Fruit fly (Drosophila melanogaster) whole organism, embryonic: ENCODE measurements around the gene Ldsdh1.

Experiments
- Aef1 ChIP-seq: fragments of 200-800 bp; sonication (Bioruptor generic); IDR thresholded peaks from 3 replicates; pipeline ENCODE4 v1.3.6; 2022; ENCODE audit warnings: missing biosample characterization, missing genetic modification characterization
- Asciz ChIP-seq: fragments of 200-800 bp; sonication (Bioruptor generic); optimal IDR thresholded peaks from 2 replicates; lab custom pipeline; 2017; ENCODE audit warnings: missing biosample characterization, mild to moderate bottlenecking, missing genetic modification characterization, missing genetic modification reagents
- Atf6 ChIP-seq: fragments of 200-800 bp; sonication (Bioruptor generic); IDR thresholded peaks from 2 replicates; pipeline ENCODE4 v1.3.6; 2022; ENCODE audit warnings: missing biosample characterization, missing genetic modification characterization
- BEAF-32 ChIP-seq: fragments of 200-800 bp; sonication (Bioruptor generic); optimal IDR thresholded peaks from 3 replicates; lab custom pipeline; 2017; ENCODE audit warnings: missing biosample characterization, missing genetic modification characterization, mild to moderate bottlenecking, moderate library complexity, missing genetic modification reagents
- CG10147 ChIP-seq: fragments of 200-800 bp; sonication (Bioruptor generic); optimal IDR thresholded peaks from 2 replicates; lab custom pipeline; 2019; ENCODE audit warnings: missing biosample characterization, mild to moderate bottlenecking, missing genetic modification characterization, moderate library complexity
- CG10462 ChIP-seq: fragments of 200-800 bp; sonication (Bioruptor generic); optimal IDR thresholded peaks from 2 replicates; lab custom pipeline; 2016; ENCODE audit warnings: missing biosample characterization, missing genetic modification characterization
- CG12942 ChIP-seq: fragments of 200-800 bp; sonication (Bioruptor generic); optimal IDR thresholded peaks from 3 replicates; lab custom pipeline; 2016; ENCODE audit warnings: missing biosample characterization, missing genetic modification characterization
- CG13287 ChIP-seq: fragments of 200-800 bp; sonication (Bioruptor generic); IDR thresholded peaks from 2 replicates; pipeline ENCODE4 v1.3.6; 2022; ENCODE audit warnings: missing biosample characterization, missing genetic modification characterization; ENCODE audit not compliant: partially characterized antibody
- CG15479 ChIP-seq: fragments of 200-800 bp; sonication (Bioruptor generic); optimal IDR thresholded peaks from 3 replicates; lab custom pipeline; 2019; ENCODE audit warnings: missing biosample characterization, mild to moderate bottlenecking, missing genetic modification characterization, moderate library complexity
- CG16815 ChIP-seq: fragments of 200-800 bp; sonication (Bioruptor generic); optimal IDR thresholded peaks from 3 replicates; lab custom pipeline; 2017; ENCODE audit warnings: missing biosample characterization, mild to moderate bottlenecking, missing genetic modification characterization
- CG17802 ChIP-seq: fragments of 200-800 bp; sonication (Bioruptor generic); optimal IDR thresholded peaks from 2 replicates; lab custom pipeline; 2018; ENCODE audit warnings: missing biosample characterization, mild to moderate bottlenecking, missing genetic modification characterization, moderate library complexity
- CG1832 ChIP-seq: fragments of 200-800 bp; sonication (Bioruptor generic); optimal IDR thresholded peaks from 2 replicates; lab custom pipeline; 2017; ENCODE audit warnings: missing biosample characterization, mild to moderate bottlenecking, missing genetic modification characterization, inconsistent platforms
- CG18619 ChIP-seq: fragments of 200-800 bp; sonication (Bioruptor generic); optimal IDR thresholded peaks from 3 replicates; lab custom pipeline; 2017; ENCODE audit warnings: missing biosample characterization, mild to moderate bottlenecking, missing genetic modification characterization
- CG32532 ChIP-seq: fragments of 200-800 bp; sonication (Bioruptor generic); IDR thresholded peaks from 2 replicates; pipeline ENCODE4 v1.3.6; 2022; ENCODE audit warnings: missing biosample characterization, missing genetic modification characterization
- CG33557 ChIP-seq: fragments of 200-800 bp; sonication (Bioruptor generic); optimal IDR thresholded peaks from 2 replicates; lab custom pipeline; 2019; ENCODE audit warnings: missing biosample characterization, mild to moderate bottlenecking, missing genetic modification characterization, moderate library complexity
- CG3407 ChIP-seq: fragments of 200-800 bp; sonication (Bioruptor generic); optimal IDR thresholded peaks from 2 replicates; lab custom pipeline; 2018; ENCODE audit warnings: missing biosample characterization, mild to moderate bottlenecking, missing genetic modification characterization
- CG3995 ChIP-seq: fragments of 200-800 bp; sonication (Bioruptor generic); optimal IDR thresholded peaks from 3 replicates; lab custom pipeline; 2016; ENCODE audit warnings: missing biosample characterization, missing genetic modification characterization
- CG4707 ChIP-seq: fragments of 200-800 bp; sonication (Bioruptor generic); optimal IDR thresholded peaks from 2 replicates; lab custom pipeline; 2018; ENCODE audit warnings: missing biosample characterization, mild to moderate bottlenecking, missing genetic modification characterization, moderate library complexity
- CG6791 ChIP-seq: fragments of 200-800 bp; sonication (Bioruptor generic); IDR thresholded peaks from 3 replicates; pipeline ENCODE4 v1.3.6; 2022; ENCODE audit warnings: missing biosample characterization, missing genetic modification characterization; ENCODE audit not compliant: partially characterized antibody
- CG7271 ChIP-seq: fragments of 200-800 bp; sonication (Bioruptor generic); optimal IDR thresholded peaks from 2 replicates; lab custom pipeline; 2018; ENCODE audit warnings: missing biosample characterization, mild to moderate bottlenecking, missing genetic modification characterization, moderate library complexity
- CG9215 ChIP-seq: fragments of 200-800 bp; sonication (Bioruptor generic); IDR thresholded peaks from 2 replicates; pipeline ENCODE4 v1.3.6; 2022; ENCODE audit warnings: missing biosample characterization, missing genetic modification characterization
- CG9797 ChIP-seq: fragments of 200-800 bp; sonication (Bioruptor generic); optimal IDR thresholded peaks from 3 replicates; lab custom pipeline; 2018; ENCODE audit warnings: missing biosample characterization, mild to moderate bottlenecking, missing genetic modification characterization
- Dll ChIP-seq: fragments of 200-800 bp; sonication (Bioruptor generic); IDR thresholded peaks from 4 replicates; pipeline ENCODE4 v1.3.6; 2022; ENCODE audit warnings: missing biosample characterization, missing genetic modification characterization; ENCODE audit not compliant: partially characterized antibody
- E2f2 ChIP-seq: fragments of 200-800 bp; sonication (Bioruptor generic); IDR thresholded peaks from 2 replicates; pipeline ENCODE4 v1.3.6; 2022; ENCODE audit warnings: missing biosample characterization, missing genetic modification characterization
- ERR ChIP-seq: fragments of 200-800 bp; sonication (Bioruptor generic); optimal IDR thresholded peaks from 2 replicates; lab custom pipeline; 2016; ENCODE audit warnings: missing biosample characterization, missing genetic modification characterization
- Elba2 ChIP-seq: fragments of 200-800 bp; sonication (Bioruptor generic); optimal IDR thresholded peaks from 3 replicates; lab custom pipeline; 2016; ENCODE audit warnings: missing biosample characterization, missing genetic modification characterization
- Fer1 ChIP-seq: fragments of 200-800 bp; sonication (Bioruptor generic); optimal IDR thresholded peaks from 2 replicates; lab custom pipeline; 2017; ENCODE audit warnings: missing biosample characterization, mild to moderate bottlenecking, missing genetic modification characterization
- HHEX ChIP-seq: fragments of 200-800 bp; sonication (Bioruptor generic); optimal IDR thresholded peaks from 3 replicates; lab custom pipeline; 2017; ENCODE audit warnings: missing biosample characterization, mild to moderate bottlenecking, missing genetic modification characterization, missing genetic modification reagents
- Hand ChIP-seq: fragments of 200-800 bp; sonication (Bioruptor generic); optimal IDR thresholded peaks from 2 replicates; lab custom pipeline; 2017; ENCODE audit warnings: mild to moderate bottlenecking, missing biosample characterization, missing genetic modification reagents, missing genetic modification characterization
- Hey ChIP-seq: fragments of 200-800 bp; sonication (Bioruptor generic); optimal IDR thresholded peaks from 3 replicates; lab custom pipeline; 2018; ENCODE audit warnings: missing biosample characterization, mild to moderate bottlenecking, missing genetic modification characterization
- Max ChIP-seq: fragments of 200-800 bp; sonication (Bioruptor generic); optimal IDR thresholded peaks from 2 replicates; lab custom pipeline; 2016; ENCODE audit warnings: missing biosample characterization, mild to moderate bottlenecking, missing genetic modification characterization
- Mes4 ChIP-seq: fragments of 200-800 bp; sonication (Bioruptor generic); optimal IDR thresholded peaks from 2 replicates; lab custom pipeline; 2016; ENCODE audit warnings: missing biosample characterization, missing genetic modification characterization
- Nf-YA ChIP-seq: fragments of 200-800 bp; sonication (Bioruptor generic); IDR thresholded peaks from 2 replicates; pipeline ENCODE4 v1.3.6; 2022; ENCODE audit warnings: missing biosample characterization, missing genetic modification characterization
- Opbp ChIP-seq: fragments of 200-800 bp; sonication (Bioruptor generic); IDR thresholded peaks from 3 replicates; pipeline ENCODE4 v1.3.6; 2022; ENCODE audit warnings: missing biosample characterization, missing genetic modification characterization; ENCODE audit not compliant: partially characterized antibody
- Sox100B ChIP-seq: fragments of 200-800 bp; sonication (Bioruptor generic); optimal IDR thresholded peaks from 3 replicates; lab custom pipeline; 2018; ENCODE audit warnings: missing biosample characterization, mild to moderate bottlenecking, missing genetic modification characterization
- Sry-δ ChIP-seq: fragments of 200-800 bp; sonication (Bioruptor generic); optimal IDR thresholded peaks from 2 replicates; lab custom pipeline; 2016; ENCODE audit warnings: missing biosample characterization, missing genetic modification characterization
- cato ChIP-seq: fragments of 200-800 bp; sonication (Bioruptor generic); optimal IDR thresholded peaks from 2 replicates; lab custom pipeline; 2016; ENCODE audit warnings: missing biosample characterization, missing genetic modification characterization, borderline replicate concordance
- cg ChIP-seq: fragments of 200-800 bp; sonication (Bioruptor generic); optimal IDR thresholded peaks from 3 replicates; lab custom pipeline; 2019; ENCODE audit warnings: missing biosample characterization, mild to moderate bottlenecking, missing genetic modification characterization, moderate library complexity
- chm ChIP-seq: fragments of 200-800 bp; sonication (Bioruptor generic); IDR thresholded peaks from 2 replicates; pipeline ENCODE4 v1.3.6; 2022; ENCODE audit warnings: missing biosample characterization, missing genetic modification characterization
- dan ChIP-seq: fragments of 200-800 bp; sonication (Bioruptor generic); IDR thresholded peaks from 2 replicates; pipeline ENCODE4 v1.3.6; 2022; ENCODE audit warnings: missing biosample characterization, missing genetic modification characterization
- dimm ChIP-seq: fragments of 200-800 bp; sonication (Bioruptor generic); IDR thresholded peaks from 2 replicates; pipeline ENCODE4 v1.3.6; 2022; ENCODE audit warnings: missing biosample characterization, missing genetic modification characterization
- gcm ChIP-seq: fragments of 200-800 bp; sonication (Bioruptor generic); optimal IDR thresholded peaks from 2 replicates; lab custom pipeline; 2019; ENCODE audit warnings: missing biosample characterization, mild to moderate bottlenecking, missing genetic modification characterization, moderate library complexity
- grau ChIP-seq: fragments of 200-800 bp; optimal IDR thresholded peaks from 3 replicates; lab custom pipeline; 2019; ENCODE audit warnings: missing biosample characterization, mild to moderate bottlenecking, missing genetic modification characterization, moderate library complexity
- insv ChIP-seq, 2 experiments: fragments of 200-800 bp; sonication (Bioruptor generic); optimal IDR thresholded peaks; 3 replicates each; lab custom pipeline; 2016 to 2018; ENCODE audit warnings: missing biosample characterization in 2 of 2, missing genetic modification characterization in 2 of 2
- mam ChIP-seq: fragments of 200-800 bp; sonication (Bioruptor generic); optimal IDR thresholded peaks from 3 replicates; lab custom pipeline; 2016; ENCODE audit warnings: missing biosample characterization, missing genetic modification characterization
- p53 ChIP-seq: fragments of 200-800 bp; sonication (Bioruptor generic); optimal IDR thresholded peaks from 2 replicates; lab custom pipeline; 2016; ENCODE audit warnings: missing biosample characterization, missing genetic modification characterization
- pb ChIP-seq: fragments of 200-800 bp; sonication (Bioruptor generic); optimal IDR thresholded peaks from 3 replicates; lab custom pipeline; 2016; ENCODE audit warnings: missing biosample characterization, missing genetic modification characterization
- pzg ChIP-seq: fragments of 200-800 bp; sonication (Bioruptor generic); optimal IDR thresholded peaks from 3 replicates; lab custom pipeline; 2018; ENCODE audit warnings: missing biosample characterization, mild to moderate bottlenecking, missing genetic modification characterization, moderate library complexity
- sd ChIP-seq: fragments of 200-800 bp; sonication (Bioruptor generic); optimal IDR thresholded peaks from 3 replicates; lab custom pipeline; 2018; ENCODE audit warnings: missing biosample characterization, mild to moderate bottlenecking, missing genetic modification characterization, moderate library complexity
- unc-4 ChIP-seq: fragments of 200-800 bp; sonication (Bioruptor generic); IDR thresholded peaks from 2 replicates; pipeline ENCODE4 v1.3.6; 2022; ENCODE audit warnings: missing biosample characterization, missing genetic modification characterization; ENCODE audit not compliant: partially characterized antibody
- vfl ChIP-seq: fragments of 200-800 bp; sonication (Bioruptor generic); optimal IDR thresholded peaks from 2 replicates; lab custom pipeline; 2016; ENCODE audit warnings: missing biosample characterization, missing genetic modification characterization

The Ldsdh1 gene

DNA sequence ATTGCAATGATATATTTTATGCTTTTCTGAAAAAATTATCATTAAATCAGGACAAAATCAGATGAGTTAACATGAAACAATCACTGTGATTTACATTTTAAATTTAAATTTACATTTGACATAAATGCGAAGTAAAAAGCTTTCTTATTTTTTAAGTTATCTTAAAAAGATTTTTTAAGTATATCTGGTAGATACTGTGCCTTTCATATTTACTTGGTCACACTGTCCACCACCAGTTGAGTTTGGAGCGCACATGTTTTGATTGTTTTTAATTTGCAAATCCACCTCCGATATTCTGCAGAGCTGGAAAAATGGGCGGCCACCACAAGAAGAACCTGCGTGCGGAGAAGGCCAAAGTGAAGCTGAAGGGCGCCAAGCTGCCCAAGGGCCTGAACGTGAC lies 35.4 kb upstream of the Ldsdh1 start, which contains the start of gene CG1575 (continued):
- TF ChIP-seq cg (GFP tag; lab: Kevin White, UChicago) = no peak
- no peak for TF ChIP-seq CG3407 (GFP tag; lab: Kevin White, UChicago)
- TF ChIP-seq CG33557 (GFP tag; lab: Kevin White, UChicago) = no peak
- no peak for TF ChIP-seq Sox100B
- no peak for TF ChIP-seq BEAF-32
- no peak for TF ChIP-seq Asciz (GFP tag; lab: Kevin White, UChicago)
- no peak for TF ChIP-seq Aef1 (GFP tag; lab: Robert Waterston, UW)
- TF ChIP-seq vfl (GFP tag; lab: Kevin White, UChicago) = no peak
- no peak for TF ChIP-seq Mes4 (GFP tag; lab: Kevin White, UChicago)
- TF ChIP-seq grau (tag; lab: Kevin White, UChicago) = no peak
- TF ChIP-seq CG10147 (GFP tag; lab: Kevin White, UChicago) = no peak
- peak; percentile 28 for TF ChIP-seq pzg (GFP tag; lab: Kevin White, UChicago)
- TF ChIP-seq p53 = no peak
- TF ChIP-seq CG15479 (GFP tag; lab: Kevin White, UChicago) = no peak
- TF ChIP-seq dan = no peak
- TF ChIP-seq chm = no peak
- TF ChIP-seq insv (GFP tag; optimal IDR thresholded peaks at IDR 0.05; lab: Kevin White, UChicago) = no peak
- no peak for TF ChIP-seq Hey (tag; lab: Kevin White, UChicago)
- TF ChIP-seq CG13287 (GFP tag; lab: Robert Waterston, UW) = peak; percentile 53
- TF ChIP-seq mam (GFP tag; lab: Kevin White, UChicago) = no peak
- no peak for TF ChIP-seq CG12942
- TF ChIP-seq CG17802 (tag; lab: Kevin White, UChicago) = no peak
- no peak for TF ChIP-seq ERR
- no peak for TF ChIP-seq cato
- TF ChIP-seq CG9797 = peak; percentile 35
- TF ChIP-seq CG18619 (GFP tag; lab: Kevin White, UChicago) = no peak
- no peak for TF ChIP-seq CG16815 (GFP tag; lab: Kevin White, UChicago)
- TF ChIP-seq CG9215 = no peak
- no peak for TF ChIP-seq Hand (GFP tag; lab: Kevin White, UChicago)
- peak; percentile 86 for TF ChIP-seq CG3995 (GFP tag; lab: Kevin White, UChicago)
- TF ChIP-seq CG1832 = no peak
- no peak for TF ChIP-seq CG32532 (GFP tag; lab: Robert Waterston, UW)
- TF ChIP-seq pb (GFP tag; lab: Kevin White, UChicago) = no peak
- TF ChIP-seq CG10462 (GFP tag; lab: Kevin White, UChicago) = no peak
- no peak for TF ChIP-seq Fer1 (GFP tag; lab: Kevin White, UChicago)
- TF ChIP-seq gcm (GFP tag; lab: Kevin White, UChicago) = no peak
- TF ChIP-seq Atf6 (GFP tag; lab: Robert Waterston, UW) = no peak
- TF ChIP-seq, all 482 proteins: peak for 18

DNA sequence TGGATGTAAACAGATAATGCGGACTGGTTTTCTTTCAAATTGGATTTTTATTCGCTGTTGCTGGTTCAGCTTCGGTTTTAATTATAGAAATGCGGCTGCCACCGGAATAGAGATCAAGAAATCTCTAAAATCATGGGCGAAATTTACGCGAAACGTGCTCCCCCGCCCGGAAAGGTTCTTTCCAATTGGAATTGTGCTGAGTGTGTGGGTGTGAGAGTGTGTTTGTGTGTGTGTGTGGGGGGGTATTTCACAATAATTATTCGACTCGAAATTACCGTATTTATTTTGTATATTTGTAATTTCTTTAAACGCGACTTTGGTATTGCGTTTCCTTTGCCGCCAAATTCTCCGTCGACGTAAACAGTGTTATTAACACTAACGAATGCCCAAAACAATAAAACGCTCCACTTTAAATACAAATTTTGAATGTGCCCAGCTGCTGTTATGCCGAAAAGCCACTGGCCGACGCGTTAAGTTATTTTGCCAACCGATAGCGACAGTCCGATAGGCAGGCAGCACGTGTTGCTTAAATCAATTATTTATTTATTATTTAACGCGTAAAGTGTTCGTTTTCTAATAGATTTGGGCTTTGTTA lies 34.4 kb upstream of the Ldsdh1 start, which contains the start of gene Gclc:
TSS of gene Gclc (minus strand) at position 431 of the 595 bp plus-strand sequence.
- peak; percentile 55 for TF ChIP-seq Elba2 (GFP tag; lab: Kevin White, UChicago)
- peak; percentile 23; the same call in 1 of the 3 replicates for TF ChIP-seq Opbp (GFP tag; lab: Robert Waterston, UW)
- peak; percentile 7 for TF ChIP-seq sd (tag; lab: Kevin White, UChicago)
- peak; percentile 12 for TF ChIP-seq HHEX (GFP tag; lab: Kevin White, UChicago)
- TF ChIP-seq Nf-YA = no peak
- TF ChIP-seq Sry-δ (GFP tag; lab: Kevin White, UChicago) = peak; percentile 28
- TF ChIP-seq pzg (GFP tag; lab: Kevin White, UChicago) = peak; percentile 59
- TF ChIP-seq Max (GFP tag; lab: Kevin White, UChicago) = peak; percentile 23
- peak; percentile 24 for TF ChIP-seq CG3995 (GFP tag; lab: Kevin White, UChicago)
- TF ChIP-seq E2f2 (GFP tag; lab: Robert Waterston, UW) = peak; percentile 50
- no peak for TF ChIP-seq CG7271 (tag; lab: Kevin White, UChicago)
- no peak for TF ChIP-seq CG4707 (GFP tag; lab: Kevin White, UChicago)
- peak; percentile 53; the same call in 2 of the 3 replicates for TF ChIP-seq CG6791
- peak; percentile 52; the same call in 1 of the 2 replicates for TF ChIP-seq unc-4
- peak; percentile 50; the same call in 1 of the 4 replicates for TF ChIP-seq Dll (GFP tag; lab: Robert Waterston, UW)
- TF ChIP-seq dimm = no peak
